Fruit fly (Drosophila melanogaster): Measurements from ENCODE around the gene CG9626.

The CG9626 gene

dm6 chr3R:8327967-8328789 lies 27.4 kb upstream of the CG9626 start:
- TF ChIP-seq CTCF (optimal IDR thresholded peaks at IDR 0.05) (no peak), CG8478 (optimal IDR thresholded peaks at IDR 0.05) (no peak)

dm6 chr3R:8326884-8327283 lies 26.1 kb upstream of the CG9626 start:
- TF ChIP-seq CTCF (optimal IDR thresholded peaks at IDR 0.05) = no peak
- no peak for TF ChIP-seq CG8478 (optimal IDR thresholded peaks at IDR 0.05)

dm6 chr3R:8324016-8324415 lies 23.2 kb upstream of the CG9626 start, which contains the start of gene CG7443:
Gene CG7443, plus strand, starts transcription at chr3R:8324316.
- TF ChIP-seq CTCF (optimal IDR thresholded peaks at IDR 0.05) = no peak
- no peak for TF ChIP-seq CG8478 (optimal IDR thresholded peaks at IDR 0.05)

- TF ChIP-seq CG8478 (optimal IDR thresholded peaks at IDR 0.05) (no peak), CTCF (optimal IDR thresholded peaks at IDR 0.05) (no peak)
Measured at dm6 chr3R:8321447-8321846, 20.7 kb upstream of the CG9626 start, which contains the start of gene Or85a. Gene Or85a, plus strand, starts transcription at chr3R:8321747.

dm6 chr3R:8317709-8318335 lies 17.0 kb upstream of the CG9626 start:
- TF ChIP-seq CG8478 (optimal IDR thresholded peaks at IDR 0.05) (no peak), CTCF (optimal IDR thresholded peaks at IDR 0.05) (no peak)

dm6 chr3R:8317215-8317614 lies 16.4 kb upstream of the CG9626 start, which contains the start of gene Ctr1B:
Gene Ctr1B, plus strand, starts transcription at chr3R:8317612.
- TF ChIP-seq CTCF (optimal IDR thresholded peaks at IDR 0.05) = no peak
- no peak for TF ChIP-seq CG8478 (optimal IDR thresholded peaks at IDR 0.05)

dm6 chr3R:8316344-8317105 lies 15.7 kb upstream of the CG9626 start, which contains the start of gene Coq2:
Gene Coq2, minus strand, starts transcription at chr3R:8316543.
- TF ChIP-seq CG8478 (optimal IDR thresholded peaks at IDR 0.05) (no peak), CTCF (optimal IDR thresholded peaks at IDR 0.05) (peak; percentile 48 to 60)

dm6 chr3R:8313038-8313437 lies 12.3 kb upstream of the CG9626 start, which contains the start of gene CG7483:
Gene CG7483, plus strand, starts transcription at chr3R:8313208.
- no peak for TF ChIP-seq CG8478 (optimal IDR thresholded peaks at IDR 0.05)
- TF ChIP-seq CTCF (optimal IDR thresholded peaks at IDR 0.05) = no peak

- TF ChIP-seq CTCF (optimal IDR thresholded peaks at IDR 0.05) (no peak), CG8478 (optimal IDR thresholded peaks at IDR 0.05) (no peak)
Measured at dm6 chr3R:8312037-8312436, 11.3 kb upstream of the CG9626 start, which contains the start of the genes CG11694 and CG11698. Gene CG11694, minus strand, starts transcription at chr3R:8312137. Gene CG11698, plus strand, starts transcription at chr3R:8312188.

dm6 chr3R:8310678-8311077 lies 9.9 kb upstream of the CG9626 start, which contains the start of gene CG11693:
Gene CG11693, minus strand, starts transcription at chr3R:8310778.
- TF ChIP-seq CTCF (optimal IDR thresholded peaks at IDR 0.05) (no peak), CG8478 (optimal IDR thresholded peaks at IDR 0.05) (no peak)

- TF ChIP-seq CTCF (optimal IDR thresholded peaks at IDR 0.05) (no peak), CG8478 (optimal IDR thresholded peaks at IDR 0.05) (no peak)
Measured at dm6 chr3R:8308515-8308959, 7.8 kb upstream of the CG9626 start, which contains the start of gene tex. Gene tex, minus strand, starts transcription at chr3R:8308645.

- TF ChIP-seq CG8478 (optimal IDR thresholded peaks at IDR 0.05) = no peak
- TF ChIP-seq CTCF (optimal IDR thresholded peaks at IDR 0.05) = no peak
Measured at dm6 chr3R:8307283-8307682, 6.5 kb upstream of the CG9626 start.

dm6 chr3R:8306927-8307261 lies 6.1 kb upstream of the CG9626 start:
- TF ChIP-seq CTCF (optimal IDR thresholded peaks at IDR 0.05) = no peak
- no peak for TF ChIP-seq CG8478 (optimal IDR thresholded peaks at IDR 0.05)

dm6 chr3R:8306188-8306926 lies 5.6 kb upstream of the CG9626 start:
- TF ChIP-seq CTCF (optimal IDR thresholded peaks at IDR 0.05) (peak; percentile 20 to 50), CG8478 (optimal IDR thresholded peaks at IDR 0.05) (no peak)

All from S2 (cell line).